Fruit fly (Drosophila melanogaster): ENCODE data around the gene CG16782.
A peak's percentile ranks its signal among the peaks of the same experiment; 100 is the strongest.

The CG16782 gene

dm6 chrX:3465551-3465950 lies 5.5 kb upstream of the CG16782 start (continued):
- TF ChIP-seq slbo (GFP tag; IDR thresholded peaks at IDR 0.05) = no peak
- TF ChIP-seq grn (GFP tag; optimal IDR thresholded peaks at IDR 0.05) = no peak
- peak; percentile 77 for TF ChIP-seq pfk (GFP tag; optimal IDR thresholded peaks at IDR 0.05)
- no peak for TF ChIP-seq sisA (GFP tag; IDR thresholded peaks at IDR 0.05)
- TF ChIP-seq CG10431 (GFP tag; optimal IDR thresholded peaks at IDR 0.05) = no peak
- no peak for TF ChIP-seq peb (GFP tag; IDR thresholded peaks at IDR 0.05)
- TF ChIP-seq CG8290 (GFP tag; optimal IDR thresholded peaks at IDR 0.05) = no peak
- TF ChIP-seq CG8290 (tag; optimal IDR thresholded peaks at IDR 0.05) = peak in 1 of 2 experiments; percentile 33
- TF ChIP-seq CG1792 (GFP tag; optimal IDR thresholded peaks at IDR 0.05) = no peak
- no peak for TF ChIP-seq PHDP (tag; optimal IDR thresholded peaks at IDR 0.05)
- TF ChIP-seq ftz-f1 (GFP tag; optimal IDR thresholded peaks at IDR 0.05) = no peak
- TF ChIP-seq CG2202 (tag; optimal IDR thresholded peaks at IDR 0.05) = no peak
- TF ChIP-seq CG34224 (GFP tag; IDR thresholded peaks at IDR 0.05; ENCODE audit: partially characterized antibody) = no peak

- TF ChIP-seq sob (GFP tag; IDR thresholded peaks at IDR 0.05) = no peak
Observed at dm6 chrX:3463944-3464343, 3.9 kb upstream of the CG16782 start, which contains the start of gene CG16781. TSS of gene CG16781 (minus strand) at chrX:3464044.

dm6 chrX:3458491-3458890 lies 1.5 kb downstream of the CG16782 start:
- TF ChIP-seq Pdp1 (GFP tag; optimal IDR thresholded peaks at IDR 0.05) (peak in 1 of 2 experiments; percentile 23), Med (GFP tag) (peak; percentile 21), row (GFP tag; IDR thresholded peaks at IDR 0.05) (peak; percentile 39; the same call in 2 of the 3 replicates), D19B (GFP tag; optimal IDR thresholded peaks at IDR 0.05) (no peak), corto (GFP tag; optimal IDR thresholded peaks at IDR 0.05) (no peak), grau (tag; optimal IDR thresholded peaks at IDR 0.05) (peak; percentile 63), slbo (GFP tag; IDR thresholded peaks at IDR 0.05) (peak; percentile 40), kah (GFP tag; optimal IDR thresholded peaks at IDR 0.05) (no peak), Dp (GFP tag; optimal IDR thresholded peaks at IDR 0.05) (no peak), sd (tag; optimal IDR thresholded peaks at IDR 0.05) (no peak), Ets65A (GFP tag) (peak; percentile 68), hkb (optimal IDR thresholded peaks at IDR 0.05) (no peak), hkb (GFP tag; IDR thresholded peaks at IDR 0.05) (0 out of 2 replicates have a peak, but pooled peaks have one; percentile 29), lmd (GFP tag; IDR thresholded peaks at IDR 0.05) (peak; percentile 19; the same call in 1 of the 2 replicates), Nf-YB (GFP tag; optimal IDR thresholded peaks at IDR 0.05) (no peak), CG33213 (GFP tag; optimal IDR thresholded peaks at IDR 0.05) (no peak)

- TF ChIP-seq salm (tag; optimal IDR thresholded peaks at IDR 0.05) (no peak), NK7.1 (GFP tag; optimal IDR thresholded peaks at IDR 0.05) (no peak), luna (GFP tag; optimal IDR thresholded peaks at IDR 0.05) (no peak), CG18764 (GFP tag; optimal IDR thresholded peaks at IDR 0.05) (no peak), Med (GFP tag) (peak; percentile 43), CG17802 (tag; optimal IDR thresholded peaks at IDR 0.05) (no peak), az2 (GFP tag; optimal IDR thresholded peaks at IDR 0.05) (no peak), Hmx (GFP tag; optimal IDR thresholded peaks at IDR 0.05) (no peak), slbo (GFP tag; IDR thresholded peaks at IDR 0.05) (peak; percentile 53), wek (GFP tag; optimal IDR thresholded peaks at IDR 0.05) (no peak), Sox102F (GFP tag; optimal IDR thresholded peaks at IDR 0.05) (peak; percentile 2), Tbp (GFP tag; optimal IDR thresholded peaks at IDR 0.05) (no peak), CG31441 (GFP tag; IDR thresholded peaks at IDR 0.05) (no peak), sima (GFP tag; optimal IDR thresholded peaks at IDR 0.05) (no peak), CG10959 (GFP tag; IDR thresholded peaks at IDR 0.05) (no peak), cg (GFP tag; optimal IDR thresholded peaks at IDR 0.05) (no peak), gem (tag; optimal IDR thresholded peaks at IDR 0.05) (peak; percentile 15), ac (GFP tag; optimal IDR thresholded peaks at IDR 0.05) (no peak), pros (GFP tag; optimal IDR thresholded peaks at IDR 0.05) (no peak), ind (GFP tag; optimal IDR thresholded peaks at IDR 0.05) (no peak), sim (GFP tag; IDR thresholded peaks at IDR 0.05) (no peak), CG34422 (GFP tag; IDR thresholded peaks at IDR 0.05) (no peak)
Observed at dm6 chrX:3457518-3457917, 2.5 kb downstream of the CG16782 start.
